Worm (Caenorhabditis elegans): Measurements from ENCODE around the gene lact-1.

The lact-1 gene

DNA sequence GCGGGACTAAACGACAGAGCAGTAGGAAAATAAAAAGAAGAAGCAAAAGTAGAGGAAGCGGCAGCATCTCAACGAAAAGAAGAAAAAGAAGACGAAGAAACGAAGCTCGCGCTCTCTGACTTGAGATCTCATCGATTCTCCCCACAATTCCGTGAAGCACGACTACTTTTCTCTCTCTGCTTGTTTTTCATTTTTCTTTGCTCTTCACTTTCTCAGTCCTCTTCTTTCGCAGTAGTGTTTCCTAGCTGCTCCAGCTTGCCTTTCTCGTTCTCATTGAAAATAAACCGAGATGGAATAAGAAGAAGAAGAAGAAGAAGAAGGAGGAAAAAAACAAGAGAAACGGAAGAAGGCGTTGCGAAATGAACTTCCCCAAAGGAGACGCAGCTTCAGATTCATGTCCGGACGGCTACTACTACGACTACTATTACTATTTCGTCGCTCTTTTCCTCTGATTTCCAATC is 24.6 kb upstream of the lact-1 start (continued):
- no peak for TF ChIP-seq ceh-62 (tag; optimal IDR thresholded peaks at IDR 0.05)
- TF ChIP-seq aly-2 (tag; optimal IDR thresholded peaks at IDR 0.05), result no peak
- TF ChIP-seq fkh-10 (GFP tag; optimal IDR thresholded peaks at IDR 0.05), result peak; percentile 96
- TF ChIP-seq jun-1 (tag; optimal IDR thresholded peaks at IDR 0.05), result no peak
- peak; percentile 64 for TF ChIP-seq mep-1 (tag; optimal IDR thresholded peaks at IDR 0.05)
- TF ChIP-seq ceh-44 (GFP tag; IDR thresholded peaks at IDR 0.05), result no peak
- no peak for TF ChIP-seq zip-2 (tag; optimal IDR thresholded peaks at IDR 0.05)
- no peak for TF ChIP-seq dmd-6 (GFP tag; IDR thresholded peaks at IDR 0.05)
- TF ChIP-seq aha-1 (tag), result peak; percentile 96
- peak; percentile 76 for TF ChIP-seq ctbp-1 (GFP tag; IDR thresholded peaks at IDR 0.05)
- TF ChIP-seq saeg-2 (GFP tag; IDR thresholded peaks at IDR 0.05), result no peak
- no peak for TF ChIP-seq lin-1 (GFP tag; IDR thresholded peaks at IDR 0.05)
- no peak for TF ChIP-seq nhr-237 (tag; optimal IDR thresholded peaks at IDR 0.05)
- TF ChIP-seq lsy-2 (tag; optimal IDR thresholded peaks at IDR 0.05), result peak; percentile 20 to 45
- TF ChIP-seq ceh-28 (tag; optimal IDR thresholded peaks at IDR 0.05), result peak; percentile 10

ce11 chrX:7283136-7283535 is 23.0 kb upstream of the lact-1 start:
- no peak for TF ChIP-seq ctbp-1 (GFP tag; IDR thresholded peaks at IDR 0.05)
- peak in 1 of 2 experiments; percentile 8 for TF ChIP-seq unc-62 (GFP tag; optimal IDR thresholded peaks at IDR 0.05 in 1 of 2)
- TF ChIP-seq unc-62 (tag; optimal IDR thresholded peaks at IDR 0.05), result no peak
- TF ChIP-seq aha-1 (tag), result peak; percentile 96
- TF ChIP-seq nhr-6 (tag; optimal IDR thresholded peaks at IDR 0.05), result no peak
- TF ChIP-seq lim-7 (GFP tag; IDR thresholded peaks at IDR 0.05), result no peak
- no peak for TF ChIP-seq arid-1 (GFP tag; conservative IDR thresholded peaks at IDR 0.05)

DNA sequence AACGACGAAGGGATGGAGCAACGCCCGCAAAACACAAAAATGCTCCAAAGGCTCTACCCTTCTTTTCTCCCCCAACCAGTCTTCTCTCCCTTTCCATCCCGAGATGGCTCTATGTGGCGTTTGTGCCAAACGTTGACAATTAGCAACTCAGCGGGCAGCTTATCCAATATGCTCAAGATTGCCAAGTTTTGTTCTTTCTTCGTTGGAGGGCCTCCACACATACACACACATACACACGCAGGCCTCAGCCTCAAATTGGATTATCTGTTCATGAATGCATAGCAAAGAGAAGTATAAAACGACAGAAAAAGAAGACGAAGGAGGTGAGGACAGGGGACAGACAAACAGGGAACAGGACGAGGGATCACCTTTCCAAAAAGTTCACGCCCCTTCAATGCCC is 21.2 kb upstream of the lact-1 start:
- TF ChIP-seq mxl-3 (GFP tag; optimal IDR thresholded peaks at IDR 0.05) (no peak), set-16 (GFP tag; IDR thresholded peaks at IDR 0.05) (peak; percentile 36; the same call in 1 of the 2 replicates)

DNA sequence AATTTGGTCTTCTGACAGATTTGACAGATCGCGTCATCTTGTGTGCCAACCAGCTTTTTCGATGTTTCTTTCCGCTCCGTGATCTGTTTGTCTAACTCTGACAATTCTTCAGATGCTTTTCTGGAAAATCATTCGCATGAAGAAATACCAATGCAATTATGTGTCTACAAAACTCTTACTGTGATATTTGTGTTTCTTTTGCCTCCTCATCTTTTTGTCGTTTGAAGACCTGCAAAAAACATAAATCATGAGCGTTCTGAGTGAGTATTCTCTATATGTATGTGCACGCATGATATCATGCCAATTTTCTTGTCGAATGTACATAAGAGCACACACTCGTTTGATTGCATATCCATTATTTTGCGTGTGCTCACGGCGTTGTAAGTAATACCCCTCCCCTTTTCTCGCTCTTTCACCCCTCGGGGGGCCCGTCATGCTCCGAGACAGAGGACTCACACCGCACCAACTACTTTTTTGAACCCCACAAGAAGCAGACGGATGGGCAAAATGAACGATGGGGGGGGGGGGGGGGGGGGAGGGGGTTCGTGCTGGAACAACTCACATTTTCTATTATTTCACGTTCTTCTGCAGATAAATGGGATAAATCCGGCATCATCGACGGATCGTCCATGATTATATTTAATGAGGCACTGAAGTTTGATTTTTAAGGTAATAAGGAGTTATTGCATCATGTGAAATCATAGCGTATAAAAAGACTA is 19.7 kb upstream of the lact-1 start, which contains the start of gene unc-10:
Gene unc-10 (minus strand): TSS at position 652 of the 719 bp plus-strand sequence.
- TF ChIP-seq aha-1 (tag) (peak; percentile 34), unc-62 (GFP tag; optimal IDR thresholded peaks at IDR 0.05 in 1 of 2) (peak in 1 of 2 experiments; percentile 95), unc-62 (tag; optimal IDR thresholded peaks at IDR 0.05) (no peak), snpc-4 (tag; optimal IDR thresholded peaks at IDR 0.05) (no peak), set-16 (GFP tag; IDR thresholded peaks at IDR 0.05) (peak; percentile 76), dmd-8 (GFP tag; IDR thresholded peaks at IDR 0.05) (no peak), ceh-62 (tag; optimal IDR thresholded peaks at IDR 0.05) (no peak), lin-1 (GFP tag; IDR thresholded peaks at IDR 0.05) (no peak), T20F7.1 (GFP tag; optimal IDR thresholded peaks at IDR 0.05) (no peak)

DNA sequence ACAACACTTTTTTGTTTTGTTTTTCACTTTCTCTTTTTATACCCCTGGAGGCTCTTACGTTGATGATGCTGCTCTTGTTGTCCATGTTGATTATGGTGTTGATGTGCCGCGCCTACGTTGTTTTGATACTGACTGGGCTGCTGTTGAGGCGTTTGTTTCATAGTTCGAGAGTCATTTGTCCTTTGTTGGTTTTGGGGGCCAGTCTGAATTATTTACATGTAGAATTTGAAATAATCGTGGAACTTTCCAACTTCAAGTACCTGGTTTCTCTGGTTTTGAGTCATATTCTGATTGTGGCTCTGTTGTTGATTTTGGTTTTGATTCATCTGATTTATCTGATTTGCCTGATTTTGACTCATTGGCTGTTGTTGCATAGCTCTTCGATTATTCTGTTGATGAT is 17.9 kb upstream of the lact-1 start:
- no peak for TF ChIP-seq lin-39 (tag; optimal IDR thresholded peaks at IDR 0.05)
- TF ChIP-seq unc-62 (GFP tag; optimal IDR thresholded peaks at IDR 0.05 in 1 of 2), result peak in 1 of 2 experiments; percentile 95
- TF ChIP-seq unc-62 (tag; optimal IDR thresholded peaks at IDR 0.05), result no peak
- TF ChIP-seq vab-7 (GFP tag; IDR thresholded peaks at IDR 0.05), result no peak
- TF ChIP-seq arid-1 (GFP tag; conservative IDR thresholded peaks at IDR 0.05), result no peak

DNA sequence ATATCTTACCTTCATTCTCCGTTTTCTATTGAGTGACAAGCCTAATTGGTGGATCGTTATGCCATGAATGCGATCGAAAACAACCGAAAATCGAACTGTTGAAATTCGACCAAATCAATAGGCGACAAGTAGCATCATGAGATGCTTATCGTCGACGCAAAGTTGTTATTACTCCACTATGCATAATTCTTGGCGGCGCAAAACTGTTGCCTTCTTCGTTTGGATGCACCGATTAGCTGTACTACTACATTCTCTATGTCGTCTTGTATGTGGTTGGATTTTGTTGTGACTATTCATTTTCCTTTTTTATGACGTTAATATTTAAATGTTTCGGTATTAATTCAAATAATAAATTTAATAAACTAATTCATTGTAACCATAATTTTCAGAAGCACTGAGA is 11.8 kb upstream of the lact-1 start, which contains the start of gene F46H5.11:
Gene F46H5.11 (minus strand): TSS at position 101 of the 400 bp plus-strand sequence.
- TF ChIP-seq nhr-25 (tag; optimal IDR thresholded peaks at IDR 0.05; ENCODE audit: borderline replicate concordance, insufficient read depth) (no peak), cey-2 (tag; optimal IDR thresholded peaks at IDR 0.05; ENCODE audit: borderline replicate concordance, insufficient read depth) (no peak), egl-43 (GFP tag; IDR thresholded peaks at IDR 0.05) (no peak), zfp-3 (GFP tag; conservative IDR thresholded peaks at IDR 0.05) (no peak), php-3 (GFP tag; IDR thresholded peaks at IDR 0.05) (no peak), dmd-8 (GFP tag; IDR thresholded peaks at IDR 0.05) (no peak), hlh-11 (tag; optimal IDR thresholded peaks at IDR 0.05) (no peak), snpc-1.2 (GFP tag; IDR thresholded peaks at IDR 0.05) (no peak), ceh-32 (tag; optimal IDR thresholded peaks at IDR 0.05; ENCODE audit: poor library complexity) (no peak), hif-1 (tag; optimal IDR thresholded peaks at IDR 0.05) (no peak), nhr-111 (GFP tag; optimal IDR thresholded peaks at IDR 0.05) (no peak), egl-27 (tag; optimal IDR thresholded peaks at IDR 0.05) (no peak), Y105C5A.15 (GFP tag; IDR thresholded peaks at IDR 0.05) (no peak), daf-19 (GFP tag; conservative IDR thresholded peaks at IDR 0.05) (no peak), madf-9 (GFP tag; conservative IDR thresholded peaks at IDR 0.05) (no peak), zip-2 (tag; optimal IDR thresholded peaks at IDR 0.05) (no peak)
